Fruit fly (Drosophila melanogaster) whole organism, adult: ENCODE results near the gene CG44574.

Source experiments
- CG11617 ChIP-seq: fragments of 200-800 bp; sonication (Bioruptor generic); optimal IDR thresholded peaks from 2 replicates; lab custom pipeline; 2017; ENCODE audit warnings: mild to moderate bottlenecking, missing biosample characterization, missing genetic modification reagents, missing genetic modification characterization
- CG14711 ChIP-seq: fragments of 200-800 bp; sonication (Bioruptor generic); optimal IDR thresholded peaks from 2 replicates; lab custom pipeline; 2018; ENCODE audit warnings: missing biosample characterization, mild to moderate bottlenecking, missing genetic modification characterization, moderate library complexity
- CG33017 ChIP-seq: fragments of 200-800 bp; sonication (Bioruptor generic); optimal IDR thresholded peaks from 2 replicates; lab custom pipeline; 2018; ENCODE audit warnings: missing biosample characterization, mild to moderate bottlenecking, missing genetic modification characterization, moderate library complexity
- CG5204 ChIP-seq: fragments of 200-800 bp; sonication (Bioruptor generic); optimal IDR thresholded peaks from 2 replicates; lab custom pipeline; 2016; ENCODE audit warnings: missing biosample characterization, missing genetic modification characterization
- Clk ChIP-seq: fragments of 200-800 bp; sonication (Bioruptor generic); optimal IDR thresholded peaks from 2 replicates; lab custom pipeline; 2017; ENCODE audit warnings: missing biosample characterization, missing genetic modification characterization
- Crg-1 ChIP-seq: fragments of 200-800 bp; sonication (Bioruptor generic); optimal IDR thresholded peaks from 2 replicates; lab custom pipeline; 2016; ENCODE audit warnings: missing biosample characterization, missing genetic modification characterization
- Mnt ChIP-seq: fragments of 200-800 bp; sonication (Bioruptor generic); optimal IDR thresholded peaks from 2 replicates; lab custom pipeline; 2016; ENCODE audit warnings: missing biosample characterization, mild to moderate bottlenecking, missing genetic modification characterization
- cic ChIP-seq: fragments of 200-800 bp; sonication (Bioruptor generic); optimal IDR thresholded peaks from 2 replicates; lab custom pipeline; 2017; ENCODE audit warnings: missing biosample characterization, mild to moderate bottlenecking, missing genetic modification characterization, moderate library complexity
- cnc ChIP-seq, 2 experiments: fragments of >200 bp; optimal IDR thresholded peaks; 2 replicates each; lab custom pipeline; 2017
- kay ChIP-seq: fragments of 200-800 bp; sonication (Bioruptor generic); peaks from one replicate; lab custom pipeline; 2016; ENCODE audit warnings: missing biosample characterization, missing genetic modification characterization, borderline replicate concordance
- ovo ChIP-seq: fragments of 200-800 bp; sonication (Bioruptor generic); optimal IDR thresholded peaks from 2 replicates; lab custom pipeline; 2016; ENCODE audit warnings: missing biosample characterization, missing genetic modification characterization
- pad ChIP-seq: fragments of 200-800 bp; sonication (Bioruptor generic); optimal IDR thresholded peaks from 3 replicates; lab custom pipeline; 2017; ENCODE audit warnings: missing biosample characterization, missing genetic modification characterization, mild to moderate bottlenecking, moderate library complexity, missing genetic modification reagents
- tj ChIP-seq: fragments of 200-800 bp; sonication (Bioruptor generic); optimal IDR thresholded peaks from 3 replicates; lab custom pipeline; 2017; ENCODE audit warnings: missing biosample characterization, mild to moderate bottlenecking, missing genetic modification characterization, moderate library complexity
- toe ChIP-seq: fragments of 200-800 bp; sonication (Bioruptor generic); optimal IDR thresholded peaks from 2 replicates; lab custom pipeline; 2016; ENCODE audit warnings: missing biosample characterization, missing genetic modification characterization

dm6 chr2L:5902898-5903297 is 19.4 kb downstream of the CG44574 start:
- TF ChIP-seq ovo (no peak), cnc (optimal IDR thresholded peaks at IDR 0.05; lab: Kevin White, UChicago) (no peak), CG5204 (GFP tag; lab: Kevin White, UChicago) (no peak), CG11617 (no peak), Mnt (GFP tag; lab: Kevin White, UChicago) (no peak), pad (GFP tag; lab: Kevin White, UChicago) (no peak), toe (GFP tag; lab: Kevin White, UChicago) (no peak), CG33017 (tag; lab: Kevin White, UChicago) (no peak), tj (GFP tag; lab: Kevin White, UChicago) (no peak), Clk (no peak), kay (GFP tag; lab: Kevin White, UChicago) (no peak), CG14711 (tag; lab: Kevin White, UChicago) (no peak), Crg-1 (GFP tag; lab: Kevin White, UChicago) (no peak), cic (GFP tag; lab: Kevin White, UChicago) (no peak)
